Fruit fly (Drosophila melanogaster): ENCODE results near the gene CtsK1.
A peak's percentile ranks its signal among the peaks of the same experiment; 100 is the strongest.

CtsK1 gene

dm6 chr3L:14037655-14038644 lies 43.9 kb downstream of the CtsK1 start:
- TF ChIP-seq woc (GFP tag; optimal IDR thresholded peaks at IDR 0.05) (no peak), usp (GFP tag; optimal IDR thresholded peaks at IDR 0.05) (no peak), Hr78 (GFP tag; optimal IDR thresholded peaks at IDR 0.05) (no peak), Dfd (GFP tag; optimal IDR thresholded peaks at IDR 0.05) (no peak), Jra (GFP tag; optimal IDR thresholded peaks at IDR 0.05) (no peak), br (GFP tag; optimal IDR thresholded peaks at IDR 0.05) (no peak), h (GFP tag; optimal IDR thresholded peaks at IDR 0.05) (peak; percentile 21), rgr (GFP tag; optimal IDR thresholded peaks at IDR 0.05) (no peak), Dif (GFP tag; optimal IDR thresholded peaks at IDR 0.05; ENCODE audit: partially characterized antibody) (peak; percentile 75), Mio (GFP tag; optimal IDR thresholded peaks at IDR 0.05) (no peak), Sp1 (GFP tag; optimal IDR thresholded peaks at IDR 0.05) (no peak), HLH106 (tag; optimal IDR thresholded peaks at IDR 0.05) (no peak), sv (GFP tag; optimal IDR thresholded peaks at IDR 0.05) (no peak), Hnf4 (GFP tag; optimal IDR thresholded peaks at IDR 0.05) (no peak), GATAd (GFP tag; optimal IDR thresholded peaks at IDR 0.05) (no peak), Vsx2 (GFP tag; optimal IDR thresholded peaks at IDR 0.05; ENCODE audit: partially characterized antibody) (peak; percentile 56), jim (GFP tag; optimal IDR thresholded peaks at IDR 0.05) (no peak), N (GFP tag; optimal IDR thresholded peaks at IDR 0.05) (no peak), ey (GFP tag; optimal IDR thresholded peaks at IDR 0.05) (no peak), OdsH (GFP tag; optimal IDR thresholded peaks at IDR 0.05) (peak; percentile 1), dl (GFP tag; optimal IDR thresholded peaks at IDR 0.05; ENCODE audit: insufficient read depth in 1 of 2, partially characterized antibody in 2 of 2) (peak in 1 of 2 experiments; percentile 68), brk (GFP tag; optimal IDR thresholded peaks at IDR 0.05) (no peak), tai (GFP tag; optimal IDR thresholded peaks at IDR 0.05) (no peak), psq (GFP tag; optimal IDR thresholded peaks at IDR 0.05) (peak; percentile 39), pan (optimal IDR thresholded peaks at IDR 0.05) (no peak), Abd-B (GFP tag; optimal IDR thresholded peaks at IDR 0.05) (no peak), lola (GFP tag; optimal IDR thresholded peaks at IDR 0.05) (no peak), CrebA (GFP tag; optimal IDR thresholded peaks at IDR 0.05; ENCODE audit: borderline replicate concordance) (no peak), Myc (optimal IDR thresholded peaks at IDR 0.05) (no peak), fru (GFP tag; optimal IDR thresholded peaks at IDR 0.05) (no peak), Rel (GFP tag; optimal IDR thresholded peaks at IDR 0.05) (no peak), Rel (tag; optimal IDR thresholded peaks at IDR 0.05) (peak; percentile 78), foxo (GFP tag; optimal IDR thresholded peaks at IDR 0.05) (peak in 1 of 2 experiments; percentile 18), CG32264 (GFP tag; optimal IDR thresholded peaks at IDR 0.05) (peak; percentile 29), Hr83 (GFP tag; optimal IDR thresholded peaks at IDR 0.05; ENCODE audit: poor library complexity, severe bottlenecking) (no peak), CG9705 (GFP tag; optimal IDR thresholded peaks at IDR 0.05) (no peak), dsf (GFP tag; optimal IDR thresholded peaks at IDR 0.05; ENCODE audit: borderline replicate concordance) (no peak), dmrt93B (GFP tag; optimal IDR thresholded peaks at IDR 0.05) (no peak), sage (GFP tag; optimal IDR thresholded peaks at IDR 0.05) (peak; percentile 62)

Data from whole organism, wandering third instar larva.